Fruit fly (Drosophila melanogaster): ENCODE data around the gene CG15824.

Gene CG15824

dm6 chr2L:866950-867744 is 17.8 kb downstream of the CG15824 start (continued):
- TF ChIP-seq sqz (GFP tag; optimal IDR thresholded peaks at IDR 0.05) (peak; percentile 80), ab (GFP tag; optimal IDR thresholded peaks at IDR 0.05) (peak; percentile 72), peb (GFP tag; IDR thresholded peaks at IDR 0.05) (peak; percentile 91), CG3838 (GFP tag; optimal IDR thresholded peaks at IDR 0.05) (peak; percentile 62), Drgx (GFP tag; IDR thresholded peaks at IDR 0.05) (peak; percentile 97), Opbp (GFP tag; IDR thresholded peaks at IDR 0.05; ENCODE audit: partially characterized antibody) (peak; percentile 55; the same call in 2 of the 3 replicates), CG2889 (GFP tag; IDR thresholded peaks at IDR 0.05) (peak; percentile 91), CG11398 (GFP tag; optimal IDR thresholded peaks at IDR 0.05) (peak; percentile 80), slou (GFP tag; optimal IDR thresholded peaks at IDR 0.05) (peak; percentile 72), CG9727 (GFP tag; optimal IDR thresholded peaks at IDR 0.05) (peak; percentile 91), CG2129 (GFP tag; IDR thresholded peaks at IDR 0.05; ENCODE audit: partially characterized antibody) (no peak), CG1602 (GFP tag; optimal IDR thresholded peaks at IDR 0.05) (peak; percentile 88), al (GFP tag; IDR thresholded peaks at IDR 0.05) (peak; percentile 92), psq (GFP tag; optimal IDR thresholded peaks at IDR 0.05) (peak; percentile 61), CG16779 (GFP tag; IDR thresholded peaks at IDR 0.05) (peak; percentile 87), CG6683 (GFP tag; optimal IDR thresholded peaks at IDR 0.05) (peak; percentile 83), tio (GFP tag; optimal IDR thresholded peaks at IDR 0.05) (peak; percentile 89), ap (GFP tag; IDR thresholded peaks at IDR 0.05) (peak; percentile 91), schlank (tag; optimal IDR thresholded peaks at IDR 0.05) (peak; percentile 90), Hr39 (optimal IDR thresholded peaks at IDR 0.05) (no peak), CG3847 (GFP tag; IDR thresholded peaks at IDR 0.05) (peak; percentile 93), dmrt11E (tag; optimal IDR thresholded peaks at IDR 0.05) (peak; percentile 87), CG5953 (GFP tag; IDR thresholded peaks at IDR 0.05) (peak; percentile 87), CG11723 (GFP tag; optimal IDR thresholded peaks at IDR 0.05) (peak; percentile 80), CG17359 (tag; optimal IDR thresholded peaks at IDR 0.05) (peak; percentile 95), CG15601 (tag; optimal IDR thresholded peaks at IDR 0.05) (peak; percentile 89), Scr (GFP tag; IDR thresholded peaks at IDR 0.05; ENCODE audit: partially characterized antibody) (0 out of 2 replicates have a peak, but pooled peaks have one; percentile 15), CG12391 (tag; optimal IDR thresholded peaks at IDR 0.05) (peak; percentile 93), CG6272 (GFP tag; IDR thresholded peaks at IDR 0.05) (peak; percentile 94), usp (GFP tag; optimal IDR thresholded peaks at IDR 0.05) (no peak), sens (GFP tag) (peak; percentile 99), ERR (GFP tag; optimal IDR thresholded peaks at IDR 0.05) (peak; percentile 85), GATAe (GFP tag; conservative IDR thresholded peaks at IDR 0.05) (peak; percentile 59), NC2β (GFP tag; optimal IDR thresholded peaks at IDR 0.05) (peak; percentile 75), Jarid2 (GFP tag; optimal IDR thresholded peaks at IDR 0.05) (peak; percentile 34), pros (GFP tag; optimal IDR thresholded peaks at IDR 0.05) (peak; percentile 80), CG17361 (GFP tag; IDR thresholded peaks at IDR 0.05) (peak; percentile 90), NfI (GFP tag; optimal IDR thresholded peaks at IDR 0.05) (peak; percentile 94), CG2678 (tag; optimal IDR thresholded peaks at IDR 0.05) (peak; percentile 96), CG3163 (GFP tag; optimal IDR thresholded peaks at IDR 0.05) (peak; percentile 73), D19A (tag; optimal IDR thresholded peaks at IDR 0.05) (peak; percentile 80), CG7839 (tag; optimal IDR thresholded peaks at IDR 0.05) (peak; percentile 95), CG7372 (GFP tag; IDR thresholded peaks at IDR 0.05) (peak; percentile 93), CG10979 (tag; optimal IDR thresholded peaks at IDR 0.05) (peak; percentile 86), salm (tag; optimal IDR thresholded peaks at IDR 0.05) (peak; percentile 81), CG6765 (GFP tag; optimal IDR thresholded peaks at IDR 0.05) (peak; percentile 81), CG1832 (GFP tag; optimal IDR thresholded peaks at IDR 0.05) (peak; percentile 81), Sox100B (GFP tag; optimal IDR thresholded peaks at IDR 0.05) (peak; percentile 85), stwl (tag; optimal IDR thresholded peaks at IDR 0.05) (no peak)
